Fruit fly (Drosophila melanogaster) whole organism, embryonic: ENCODE measurements around the gene ihog.

Experiments used
- CG10209 ChIP-seq: fragments of 200-800 bp; sonication (Bioruptor generic); optimal IDR thresholded peaks from 3 replicates; lab custom pipeline; 2017; ENCODE audit warnings: missing biosample characterization, mild to moderate bottlenecking, missing genetic modification characterization, missing genetic modification reagents
- CG11398 ChIP-seq: fragments of 200-800 bp; sonication (Bioruptor generic); optimal IDR thresholded peaks from 2 replicates; lab custom pipeline; 2016; ENCODE audit warnings: missing biosample characterization, missing genetic modification characterization
- CG11504 ChIP-seq: fragments of 200-800 bp; sonication (Bioruptor generic); optimal IDR thresholded peaks from 3 replicates; lab custom pipeline; 2019; ENCODE audit warnings: missing biosample characterization, mild to moderate bottlenecking, missing genetic modification characterization, moderate library complexity
- CG12219 ChIP-seq: fragments of 200-800 bp; sonication (Bioruptor generic); optimal IDR thresholded peaks from 3 replicates; lab custom pipeline; 2018; ENCODE audit warnings: missing biosample characterization, mild to moderate bottlenecking, missing genetic modification characterization
- CG12744 ChIP-seq: fragments of 200-800 bp; sonication (Bioruptor generic); optimal IDR thresholded peaks from 2 replicates; lab custom pipeline; 2016; ENCODE audit warnings: missing biosample characterization, missing genetic modification characterization
- CG13424 ChIP-seq: fragments of 200-800 bp; sonication (Bioruptor generic); optimal IDR thresholded peaks from 2 replicates; lab custom pipeline; 2019; ENCODE audit warnings: missing biosample characterization, mild to moderate bottlenecking, missing genetic modification characterization, moderate library complexity
- CG15696 ChIP-seq: fragments of 200-800 bp; sonication (Bioruptor generic); optimal IDR thresholded peaks from 2 replicates; lab custom pipeline; 2019; ENCODE audit warnings: missing biosample characterization, mild to moderate bottlenecking, missing genetic modification characterization, moderate library complexity
- CG1647 ChIP-seq: fragments of 200-800 bp; sonication (Bioruptor generic); optimal IDR thresholded peaks from 3 replicates; lab custom pipeline; 2016; ENCODE audit warnings: missing biosample characterization, missing genetic modification characterization
- CG17186 ChIP-seq: fragments of 200-800 bp; sonication (Bioruptor generic); optimal IDR thresholded peaks from 3 replicates; lab custom pipeline; 2017; ENCODE audit warnings: missing biosample characterization, missing genetic modification reagents, missing genetic modification characterization
- CG17359 ChIP-seq: fragments of 200-800 bp; sonication (Bioruptor generic); optimal IDR thresholded peaks from 3 replicates; lab custom pipeline; 2018; ENCODE audit warnings: missing biosample characterization, mild to moderate bottlenecking, missing genetic modification characterization, moderate library complexity
- CG17829 ChIP-seq: fragments of 200-800 bp; optimal IDR thresholded peaks from 2 replicates; lab custom pipeline; 2019; ENCODE audit warnings: missing biosample characterization, mild to moderate bottlenecking, missing genetic modification characterization, moderate library complexity
- CG18262 ChIP-seq: fragments of 200-800 bp; optimal IDR thresholded peaks from 3 replicates; lab custom pipeline; 2019; ENCODE audit warnings: missing biosample characterization, mild to moderate bottlenecking, missing genetic modification characterization, moderate library complexity
- CG2875 ChIP-seq: fragments of 200-800 bp; sonication (Bioruptor generic); optimal IDR thresholded peaks from 2 replicates; lab custom pipeline; 2017; ENCODE audit warnings: missing biosample characterization, mild to moderate bottlenecking, missing genetic modification characterization, missing genetic modification reagents
- CG34376 ChIP-seq: fragments of 200-800 bp; sonication (Bioruptor generic); optimal IDR thresholded peaks from 2 replicates; lab custom pipeline; 2018; ENCODE audit warnings: missing biosample characterization, mild to moderate bottlenecking, missing genetic modification characterization
- CG6791 ChIP-seq: fragments of 200-800 bp; sonication (Bioruptor generic); IDR thresholded peaks from 3 replicates; pipeline ENCODE4 v1.3.6; 2022; ENCODE audit warnings: missing biosample characterization, missing genetic modification characterization; ENCODE audit not compliant: partially characterized antibody
- CG7271 ChIP-seq: fragments of 200-800 bp; sonication (Bioruptor generic); optimal IDR thresholded peaks from 2 replicates; lab custom pipeline; 2018; ENCODE audit warnings: missing biosample characterization, mild to moderate bottlenecking, missing genetic modification characterization, moderate library complexity
- CG8924 ChIP-seq: fragments of 200-800 bp; optimal IDR thresholded peaks from 3 replicates; lab custom pipeline; 2019; ENCODE audit warnings: missing biosample characterization, mild to moderate bottlenecking, missing genetic modification characterization, moderate library complexity
- CrebB ChIP-seq: fragments of 200-800 bp; sonication (Bioruptor generic); optimal IDR thresholded peaks from 3 replicates; lab custom pipeline; 2018; ENCODE audit warnings: missing biosample characterization, mild to moderate bottlenecking, missing genetic modification characterization
- Dip3 ChIP-seq: fragments of 200-800 bp; sonication (Bioruptor generic); optimal IDR thresholded peaks from 3 replicates; lab custom pipeline; 2016; ENCODE audit warnings: missing biosample characterization, missing genetic modification characterization
- E2f2 ChIP-seq: fragments of 200-800 bp; sonication (Bioruptor generic); IDR thresholded peaks from 2 replicates; pipeline ENCODE4 v1.3.6; 2022; ENCODE audit warnings: missing biosample characterization, missing genetic modification characterization
- Hsf ChIP-seq: fragments of 200-800 bp; sonication (Bioruptor generic); optimal IDR thresholded peaks from 3 replicates; lab custom pipeline; 2016; ENCODE audit warnings: missing biosample characterization, missing genetic modification characterization
- Max ChIP-seq: fragments of 200-800 bp; sonication (Bioruptor generic); optimal IDR thresholded peaks from 2 replicates; lab custom pipeline; 2016; ENCODE audit warnings: missing biosample characterization, mild to moderate bottlenecking, missing genetic modification characterization
- Myb ChIP-seq: fragments of 200-800 bp; sonication (Bioruptor generic); optimal IDR thresholded peaks from 2 replicates; lab custom pipeline; 2016; ENCODE audit warnings: missing biosample characterization, missing genetic modification characterization
- Pdp1 ChIP-seq, 2 experiments: fragments of 200-800 bp; sonication (Bioruptor generic); optimal IDR thresholded peaks; 3 replicates each; lab custom pipeline; 2016; ENCODE audit warnings: missing biosample characterization in 2 of 2, missing genetic modification characterization in 2 of 2, mild to moderate bottlenecking in 1 of 2, moderate library complexity in 1 of 2
- Ravus ChIP-seq: fragments of 200-800 bp; sonication (Bioruptor generic); IDR thresholded peaks from 2 replicates; pipeline ENCODE4 v1.3.6; 2022; ENCODE audit warnings: missing biosample characterization, missing genetic modification characterization
- Rx ChIP-seq: fragments of 200-800 bp; sonication (Bioruptor generic); IDR thresholded peaks from 2 replicates; pipeline ENCODE4 v1.3.6; 2022; ENCODE audit warnings: missing biosample characterization, missing genetic modification characterization
- Sox102F ChIP-seq: fragments of 200-800 bp; sonication (Bioruptor generic); optimal IDR thresholded peaks from 2 replicates; lab custom pipeline; 2018; ENCODE audit warnings: missing biosample characterization, mild to moderate bottlenecking, missing genetic modification characterization, moderate library complexity
- TFAM ChIP-seq: fragments of 200-800 bp; sonication (Bioruptor generic); optimal IDR thresholded peaks from 2 replicates; lab custom pipeline; 2017; ENCODE audit warnings: missing biosample characterization, missing genetic modification characterization, inconsistent platforms
- al ChIP-seq: fragments of 200-800 bp; sonication (Bioruptor generic); IDR thresholded peaks from 2 replicates; pipeline ENCODE4 v1.3.6; 2022; ENCODE audit warnings: missing biosample characterization, missing genetic modification characterization
- az2 ChIP-seq: fragments of 200-800 bp; sonication (Bioruptor generic); optimal IDR thresholded peaks from 3 replicates; lab custom pipeline; 2016; ENCODE audit warnings: missing biosample characterization, missing genetic modification characterization
- cg ChIP-seq: fragments of 200-800 bp; sonication (Bioruptor generic); optimal IDR thresholded peaks from 3 replicates; lab custom pipeline; 2019; ENCODE audit warnings: missing biosample characterization, mild to moderate bottlenecking, missing genetic modification characterization, moderate library complexity
- chm ChIP-seq: fragments of 200-800 bp; sonication (Bioruptor generic); IDR thresholded peaks from 2 replicates; pipeline ENCODE4 v1.3.6; 2022; ENCODE audit warnings: missing biosample characterization, missing genetic modification characterization
- cwo ChIP-seq: fragments of 200-800 bp; sonication (Bioruptor generic); optimal IDR thresholded peaks from 3 replicates; lab custom pipeline; 2017; ENCODE audit warnings: missing biosample characterization, missing genetic modification characterization, mild to moderate bottlenecking, moderate library complexity, missing genetic modification reagents
- dimm ChIP-seq: fragments of 200-800 bp; sonication (Bioruptor generic); IDR thresholded peaks from 2 replicates; pipeline ENCODE4 v1.3.6; 2022; ENCODE audit warnings: missing biosample characterization, missing genetic modification characterization
- dmrt99B ChIP-seq: fragments of 200-800 bp; sonication (Bioruptor generic); optimal IDR thresholded peaks from 2 replicates; lab custom pipeline; 2018; ENCODE audit warnings: missing biosample characterization, mild to moderate bottlenecking, missing genetic modification characterization, moderate library complexity
- exex ChIP-seq: fragments of 200-800 bp; sonication (Bioruptor generic); optimal IDR thresholded peaks from 4 replicates; lab custom pipeline; 2018; ENCODE audit warnings: missing biosample characterization, mild to moderate bottlenecking, missing genetic modification characterization, moderate library complexity
- gsb ChIP-seq: fragments of 200-800 bp; sonication (Bioruptor generic); IDR thresholded peaks from 2 replicates; pipeline ENCODE4 v1.3.6; 2022; ENCODE audit warnings: missing biosample characterization, missing genetic modification characterization
- ham ChIP-seq: fragments of 200-800 bp; sonication (Bioruptor generic); IDR thresholded peaks from 2 replicates; pipeline ENCODE4 v1.3.6; 2022; ENCODE audit warnings: missing biosample characterization, missing genetic modification characterization
- hb ChIP-seq: fragments of 200-800 bp; sonication (Bioruptor generic); IDR thresholded peaks from 3 replicates; pipeline ENCODE4 v1.3.6; 2022; ENCODE audit warnings: missing biosample characterization, missing genetic modification characterization; ENCODE audit not compliant: partially characterized antibody
- jigr1 ChIP-seq: fragments of 200-800 bp; sonication (Bioruptor generic); IDR thresholded peaks from 3 replicates; pipeline ENCODE4 v1.3.6; 2022; ENCODE audit warnings: missing biosample characterization, missing genetic modification characterization
- kay ChIP-seq: fragments of 200-800 bp; sonication (Bioruptor generic); optimal IDR thresholded peaks from 2 replicates; lab custom pipeline; 2016; ENCODE audit warnings: missing biosample characterization, missing genetic modification characterization
- knrl ChIP-seq: fragments of 200-800 bp; sonication (Bioruptor generic); IDR thresholded peaks from 3 replicates; pipeline ENCODE4 v1.3.6; 2022; ENCODE audit warnings: missing biosample characterization, missing genetic modification characterization; ENCODE audit not compliant: partially characterized antibody
- nau ChIP-seq: fragments of 200-800 bp; sonication (Bioruptor generic); optimal IDR thresholded peaks from 3 replicates; lab custom pipeline; 2017; ENCODE audit warnings: missing biosample characterization, mild to moderate bottlenecking, missing genetic modification characterization, missing genetic modification reagents
- nerfin-1 ChIP-seq: fragments of 200-800 bp; sonication (Bioruptor generic); optimal IDR thresholded peaks from 3 replicates; lab custom pipeline; 2019; ENCODE audit warnings: missing biosample characterization, mild to moderate bottlenecking, missing genetic modification characterization, moderate library complexity
- otp ChIP-seq: fragments of 200-800 bp; sonication (Bioruptor generic); IDR thresholded peaks from 3 replicates; pipeline ENCODE4, ENCODE4 v1.3.6; 2022; ENCODE audit warnings: missing biosample characterization, missing genetic modification characterization
- p53 ChIP-seq: fragments of 200-800 bp; sonication (Bioruptor generic); optimal IDR thresholded peaks from 2 replicates; lab custom pipeline; 2016; ENCODE audit warnings: missing biosample characterization, missing genetic modification characterization
- pan ChIP-seq, 4 experiments: fragments of >200 bp in 3 of 4; fragments of 200-800 bp in 1 of 4; sonication (Bioruptor generic) in 1 of 4; optimal IDR thresholded peaks in 3 of 4; IDR thresholded peaks in 1 of 4; 2 replicates each; pipeline versions ENCODE4 v1.3.6 to Lab custom; 2017 to 2022; ENCODE audit warnings: missing biosample characterization in 2 of 4, missing genetic modification characterization in 2 of 4, mixed read lengths in 1 of 4
- psq ChIP-seq: fragments of 200-800 bp; sonication (Bioruptor generic); optimal IDR thresholded peaks from 2 replicates; lab custom pipeline; 2017; ENCODE audit warnings: missing biosample characterization, missing genetic modification characterization
- pzg ChIP-seq: fragments of 200-800 bp; sonication (Bioruptor generic); optimal IDR thresholded peaks from 3 replicates; lab custom pipeline; 2018; ENCODE audit warnings: missing biosample characterization, mild to moderate bottlenecking, missing genetic modification characterization, moderate library complexity
- zen ChIP-seq: fragments of 200-800 bp; sonication (Bioruptor generic); optimal IDR thresholded peaks from 3 replicates; lab custom pipeline; 2018; ENCODE audit warnings: missing biosample characterization, mild to moderate bottlenecking, missing genetic modification characterization, moderate library complexity

The ihog gene

dm6 chr2L:6907761-6908160 lies 40.8 kb downstream of the ihog start, which contains the start of the genes Polr1F and Rat1 (continued):
- TF ChIP-seq pan (optimal IDR thresholded peaks at IDR 0.05; lab: Kevin White, UChicago) = no peak
- TF ChIP-seq pan (GFP tag; optimal IDR thresholded peaks at IDR 0.05 in 1 of 2, IDR thresholded peaks at IDR 0.05 in 1 of 2) = no peak
- TF ChIP-seq CG17359 (tag; lab: Kevin White, UChicago) = no peak
- TF ChIP-seq Ravus = no peak
- no peak for TF ChIP-seq Rx (GFP tag; lab: Robert Waterston, UW)
- TF ChIP-seq cwo = no peak
- TF ChIP-seq CG18262 = no peak
- peak; percentile 86 for TF ChIP-seq Max
- no peak for TF ChIP-seq nau (GFP tag; lab: Kevin White, UChicago)
- peak; percentile 20; the same call in 1 of the 3 replicates for TF ChIP-seq knrl (GFP tag; lab: Robert Waterston, UW)
- no peak for TF ChIP-seq dmrt99B (tag; lab: Kevin White, UChicago)
- peak; percentile 0 for TF ChIP-seq Dip3
- TF ChIP-seq Myb (GFP tag; lab: Kevin White, UChicago) = peak; percentile 7
- no peak for TF ChIP-seq hb (GFP tag; lab: Robert Waterston, UW)
- no peak for TF ChIP-seq CG11504 (tag; lab: Kevin White, UChicago)
- TF ChIP-seq CG2875 (GFP tag; lab: Kevin White, UChicago) = no peak
- TF ChIP-seq ham (GFP tag; lab: Robert Waterston, UW) = no peak
- peak; percentile 23 for TF ChIP-seq CG15696 (tag; lab: Kevin White, UChicago)
- TF ChIP-seq exex = no peak
- peak; percentile 39 for TF ChIP-seq CG8924 (tag; lab: Kevin White, UChicago)
- TF ChIP-seq pzg (GFP tag; lab: Kevin White, UChicago) = peak; percentile 77
- peak; percentile 13 for TF ChIP-seq CG13424 (tag; lab: Kevin White, UChicago)
- peak; percentile 19 for TF ChIP-seq Hsf (GFP tag; lab: Kevin White, UChicago)
- TF ChIP-seq dimm (GFP tag; lab: Robert Waterston, UW) = no peak
- peak; percentile 55 for TF ChIP-seq nerfin-1 (tag; lab: Kevin White, UChicago)
- TF ChIP-seq gsb (GFP tag; lab: Robert Waterston, UW) = no peak
- peak; percentile 63 for TF ChIP-seq CG17829
- TF ChIP-seq chm (GFP tag; lab: Robert Waterston, UW) = no peak
- peak; percentile 32 for TF ChIP-seq cg (GFP tag; lab: Kevin White, UChicago)
- no peak for TF ChIP-seq CG6791 (GFP tag; lab: Robert Waterston, UW)
- no peak for TF ChIP-seq CG11398
- TF ChIP-seq CG17186 (GFP tag; lab: Kevin White, UChicago) = peak; percentile 28
- TF ChIP-seq TFAM = no peak
- no peak for TF ChIP-seq CG1647 (GFP tag; lab: Kevin White, UChicago)
- TF ChIP-seq otp (GFP tag; lab: Robert Waterston, UW) = no peak
- TF ChIP-seq psq = no peak
- TF ChIP-seq CG34376 (GFP tag; lab: Kevin White, UChicago) = peak; percentile 1
- TF ChIP-seq CrebB (tag; lab: Kevin White, UChicago) = no peak
- no peak for TF ChIP-seq zen (tag; lab: Kevin White, UChicago)
- no peak for TF ChIP-seq Sox102F (GFP tag; lab: Kevin White, UChicago)
- no peak for TF ChIP-seq CG12744 (GFP tag; lab: Kevin White, UChicago)
- TF ChIP-seq CG10209 (GFP tag; lab: Kevin White, UChicago) = no peak
- TF ChIP-seq Pdp1 (GFP tag; optimal IDR thresholded peaks at IDR 0.05; lab: Kevin White, UChicago) = peak; percentile 5 to 45
- peak; percentile 63 for TF ChIP-seq E2f2 (GFP tag; lab: Robert Waterston, UW)
- TF ChIP-seq p53 = no peak
- TF ChIP-seq al (GFP tag; lab: Robert Waterston, UW) = no peak; the same call in 1 of the 2 replicates
- peak; percentile 29 for TF ChIP-seq kay (GFP tag; lab: Kevin White, UChicago)
- TF ChIP-seq CG12219 (GFP tag; lab: Kevin White, UChicago) = no peak
- peak; percentile 21 for TF ChIP-seq az2 (GFP tag; lab: Kevin White, UChicago)
- no peak for TF ChIP-seq jigr1 (GFP tag; lab: Robert Waterston, UW)
- no peak for TF ChIP-seq CG7271
